Worm (Caenorhabditis elegans): ENCODE results near the gene C06E8.5.
A peak's percentile ranks its signal among the peaks of the same experiment; 100 is the strongest.

The C06E8.5 gene

ce11 chrIII:6988060-6988459 lies 17.2 kb downstream of the C06E8.5 start (continued):
- TF ChIP-seq ztf-11 (tag; optimal IDR thresholded peaks at IDR 0.05) (no peak), tra-1 (GFP tag; IDR thresholded peaks at IDR 0.05) (no peak), lsy-2 (tag; optimal IDR thresholded peaks at IDR 0.05) (peak in 1 of 2 experiments; percentile 59), F37D6.2 (tag; optimal IDR thresholded peaks at IDR 0.05) (no peak), dve-1 (tag; optimal IDR thresholded peaks at IDR 0.05; ENCODE audit: insufficient read depth) (peak; percentile 3), lin-38 (GFP tag; IDR thresholded peaks at IDR 0.05) (no peak), hif-1 (tag; optimal IDR thresholded peaks at IDR 0.05) (peak in 1 of 2 experiments; percentile 8), aha-1 (tag) (peak; percentile 90), fkh-10 (GFP tag; optimal IDR thresholded peaks at IDR 0.05) (no peak), nhr-11 (tag; optimal IDR thresholded peaks at IDR 0.05) (peak; percentile 80), T26A8.4 (GFP tag; IDR thresholded peaks at IDR 0.05) (no peak), zfp-2 (tag; optimal IDR thresholded peaks at IDR 0.05) (no peak), ztf-7 (tag; optimal IDR thresholded peaks at IDR 0.05) (no peak), ceh-62 (tag; optimal IDR thresholded peaks at IDR 0.05) (no peak), vab-7 (GFP tag; IDR thresholded peaks at IDR 0.05) (no peak), ceh-28 (tag; optimal IDR thresholded peaks at IDR 0.05) (no peak), nhr-42 (GFP tag; IDR thresholded peaks at IDR 0.05) (no peak)

DNA sequence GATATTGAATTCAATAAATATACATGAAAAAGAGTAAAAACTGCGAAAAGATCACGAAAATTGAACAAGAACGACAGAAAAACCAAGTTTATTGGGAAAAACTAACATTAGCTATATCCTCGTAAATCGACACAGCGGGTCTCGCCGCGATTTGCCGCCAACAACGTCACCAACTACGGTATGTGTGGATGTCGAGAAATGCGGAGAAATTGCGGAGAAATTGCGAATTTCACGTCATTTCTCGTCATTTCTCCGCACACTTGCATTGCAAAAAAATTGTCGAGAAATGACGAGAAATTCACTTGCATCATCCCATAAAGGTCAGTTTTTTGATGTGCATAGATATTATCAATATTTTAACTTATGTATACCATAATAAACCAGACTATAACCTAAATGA lies 20.1 kb downstream of the C06E8.5 start:
- peak; percentile 38 for TF ChIP-seq lin-38 (GFP tag; IDR thresholded peaks at IDR 0.05)
- TF ChIP-seq Y48G9A.11 (GFP tag; IDR thresholded peaks at IDR 0.05), result 0 out of 2 replicates have a peak, but pooled peaks have one; percentile 24

DNA sequence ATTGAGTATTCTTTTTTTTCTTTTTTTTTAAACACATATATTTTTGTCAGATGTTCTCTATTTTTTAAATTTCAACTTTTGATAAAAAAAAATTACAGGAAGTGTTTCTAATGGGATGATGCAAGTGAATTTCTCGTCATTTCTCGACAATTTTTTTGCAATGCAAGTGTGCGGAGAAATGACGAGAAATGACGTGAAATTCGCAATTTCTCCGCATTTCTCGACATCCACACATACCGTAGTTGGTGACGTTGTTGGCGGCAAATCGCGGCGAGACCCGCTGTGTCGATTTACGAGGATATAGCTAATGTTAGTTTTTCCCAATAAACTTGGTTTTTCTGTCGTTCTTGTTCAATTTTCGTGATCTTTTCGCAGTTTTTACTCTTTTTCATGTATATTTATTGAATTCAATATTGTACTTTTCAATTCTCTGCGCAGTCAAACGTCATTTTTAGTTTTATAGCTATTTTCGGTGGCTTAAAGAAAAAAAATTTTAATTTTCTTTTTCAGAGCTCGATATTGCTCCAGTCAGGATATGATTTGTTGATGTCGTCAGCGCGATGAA lies 23.2 kb downstream of the C06E8.5 start, which contains the start of gene F31E3.6:
F31E3.6 (plus strand) TSS at position 93 of the 565 bp plus-strand sequence.
- 0 out of 2 replicates have a peak, but pooled peaks have one; percentile 41 for TF ChIP-seq hmg-1.1 (GFP tag; IDR thresholded peaks at IDR 0.05)
- TF ChIP-seq Y48G9A.11 (GFP tag; IDR thresholded peaks at IDR 0.05), result peak; percentile 52; the same call in 1 of the 2 replicates
- peak; percentile 44; the same call in 1 of the 2 replicates for TF ChIP-seq lin-38 (GFP tag; IDR thresholded peaks at IDR 0.05)
- TF ChIP-seq lsy-2 (tag; optimal IDR thresholded peaks at IDR 0.05), result peak; percentile 9 to 28
- peak; percentile 14; the same call in 1 of the 2 replicates for TF ChIP-seq T26A8.4 (GFP tag; IDR thresholded peaks at IDR 0.05)

DNA sequence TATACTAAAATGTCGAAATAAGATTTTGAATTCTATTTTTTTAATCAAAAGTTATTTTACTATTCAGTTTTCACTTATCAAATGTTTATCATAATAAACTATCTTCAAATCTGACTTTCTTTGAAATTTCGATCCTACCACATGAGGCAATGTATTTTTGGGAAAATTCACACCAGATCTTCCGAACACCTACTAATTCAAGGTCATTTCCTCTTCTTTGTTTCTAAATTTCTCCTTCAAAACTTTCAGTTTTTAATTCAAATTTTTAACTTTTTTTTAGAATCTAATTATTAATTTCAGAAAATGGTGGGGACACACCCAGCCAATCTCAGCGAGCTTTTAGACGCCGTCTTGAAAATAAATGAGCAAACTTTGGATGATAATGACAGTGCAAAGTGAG lies 25.7 kb downstream of the C06E8.5 start, which contains the start of gene ceh-20:
ceh-20 (plus strand) TSS at position 301 of the 400 bp plus-strand sequence.
- TF ChIP-seq unc-62 (GFP tag; optimal IDR thresholded peaks at IDR 0.05 in 1 of 2), result peak in 1 of 2 experiments; percentile 65
- TF ChIP-seq unc-62 (tag; optimal IDR thresholded peaks at IDR 0.05), result no peak
- no peak for TF ChIP-seq unc-39 (tag; optimal IDR thresholded peaks at IDR 0.05)
- no peak for TF ChIP-seq hif-1 (tag; optimal IDR thresholded peaks at IDR 0.05)
- no peak for TF ChIP-seq lin-13 (GFP tag; optimal IDR thresholded peaks at IDR 0.05)
- TF ChIP-seq lin-15B (tag; optimal IDR thresholded peaks at IDR 0.05), result no peak
- TF ChIP-seq ceh-20 (GFP tag; IDR thresholded peaks at IDR 0.05), result no peak

DNA sequence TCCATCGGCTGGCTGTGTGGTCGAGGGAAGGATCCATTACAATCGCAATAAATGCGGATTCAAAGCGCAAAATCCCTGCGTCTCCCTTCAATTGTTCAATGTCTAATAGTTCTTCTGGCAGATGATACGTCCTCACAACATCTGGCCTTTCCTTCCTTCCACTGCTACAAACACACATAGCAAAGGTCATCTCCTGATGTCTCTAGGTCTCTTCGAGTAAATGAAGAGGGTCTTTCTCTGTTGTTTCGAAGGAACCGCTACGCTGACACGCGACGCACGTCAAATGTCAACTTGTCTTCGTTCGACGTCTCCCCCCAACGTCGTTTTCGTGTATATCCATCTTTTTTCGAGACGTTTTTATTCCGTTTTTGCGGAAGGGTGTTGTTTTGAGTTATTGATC lies 26.4 kb downstream of the C06E8.5 start:
- TF ChIP-seq hlh-30 (tag; optimal IDR thresholded peaks at IDR 0.05; ENCODE audit: insufficient read depth) (peak; percentile 68), tra-1 (GFP tag; IDR thresholded peaks at IDR 0.05) (0 out of 2 replicates have a peak, but pooled peaks have one; percentile 11), D1046.2 (GFP tag; IDR thresholded peaks at IDR 0.05) (no peak), ctbp-1 (GFP tag; IDR thresholded peaks at IDR 0.05) (peak; percentile 69), mdl-1 (tag; optimal IDR thresholded peaks at IDR 0.05) (peak in 1 of 2 experiments; percentile 56), hif-1 (tag; optimal IDR thresholded peaks at IDR 0.05) (no peak), F37D6.2 (tag; optimal IDR thresholded peaks at IDR 0.05) (no peak), vab-7 (GFP tag; IDR thresholded peaks at IDR 0.05) (no peak), ama-1 (optimal IDR thresholded peaks at IDR 0.05) (no peak), tag-97 (GFP tag; IDR thresholded peaks at IDR 0.05) (no peak), lin-1 (GFP tag; IDR thresholded peaks at IDR 0.05) (no peak), lin-15B (tag; optimal IDR thresholded peaks at IDR 0.05) (no peak), daf-19 (GFP tag; conservative IDR thresholded peaks at IDR 0.05) (no peak), dve-1 (tag; optimal IDR thresholded peaks at IDR 0.05; ENCODE audit: insufficient read depth) (no peak), R02D3.7 (tag; optimal IDR thresholded peaks at IDR 0.05) (no peak), cey-2 (tag; optimal IDR thresholded peaks at IDR 0.05; ENCODE audit: borderline replicate concordance, insufficient read depth) (no peak), ceh-62 (tag; optimal IDR thresholded peaks at IDR 0.05) (no peak), ceh-32 (tag; optimal IDR thresholded peaks at IDR 0.05; ENCODE audit: poor library complexity) (no peak), lin-38 (GFP tag; IDR thresholded peaks at IDR 0.05) (no peak), F10B5.3 (tag; optimal IDR thresholded peaks at IDR 0.05) (no peak), ZK546.5 (tag; optimal IDR thresholded peaks at IDR 0.05) (no peak), T26A8.4 (GFP tag; IDR thresholded peaks at IDR 0.05) (no peak), aly-2 (tag; optimal IDR thresholded peaks at IDR 0.05) (no peak), nhr-41 (GFP tag; IDR thresholded peaks at IDR 0.05) (no peak), egl-43 (GFP tag; IDR thresholded peaks at IDR 0.05) (no peak)
